Worm (Caenorhabditis elegans) whole organism, late embryonic: Measurements from ENCODE around the gene T22B7.3.

ENCODE experiments used
- ceh-24 ChIP-seq: sonication (generic microtip); optimal IDR thresholded peaks from 2 replicates; lab custom pipeline; 2016; ENCODE audit warnings: mild to moderate bottlenecking, missing genetic modification characterization, missing compliant biosample characterization
- ceh-34 ChIP-seq: sonication (generic microtip); optimal IDR thresholded peaks from 2 replicates; lab custom pipeline; 2016; ENCODE audit warnings: mild to moderate bottlenecking, missing genetic modification characterization, missing compliant biosample characterization
- sox-4 ChIP-seq: sonication (generic microtip); optimal IDR thresholded peaks from 2 replicates; lab custom pipeline; 2017; ENCODE audit warnings: mild to moderate bottlenecking, missing genetic modification characterization, inconsistent platforms, missing compliant biosample characterization
- unc-3 ChIP-seq, 2 experiments: fragments of 200-800 bp in 1 of 2; sonication (Bioruptor generic) in 1 of 2; sonication (generic microtip) in 1 of 2; conservative IDR thresholded peaks in 1 of 2; optimal IDR thresholded peaks in 1 of 2; 2 replicates each; pipeline versions ENCODE4 v1.3.6 to Lab custom; 2016 to 2022; ENCODE audit warnings: missing compliant biosample characterization in 2 of 2, missing genetic modification characterization in 2 of 2, missing genetic modification reagents in 1 of 2

- no peak for TF ChIP-seq unc-3 (GFP tag; conservative IDR thresholded peaks at IDR 0.05; lab: Robert Waterston, UW)
- TF ChIP-seq unc-3 (tag; optimal IDR thresholded peaks at IDR 0.05; lab: Kevin White, UChicago): no peak
- no peak for TF ChIP-seq sox-4 (tag; lab: Kevin White, UChicago)
- TF ChIP-seq ceh-24: no peak
- TF ChIP-seq ceh-34 (tag; lab: Kevin White, UChicago): no peak
These were observed 5.9 kb upstream of the T22B7.3 start, which contains the start of gene T22B7.4 for ce11 chrX:5641315-5641714.
